Fruit fly (Drosophila melanogaster) whole organism, prepupa: ENCODE results near the gene CG31103.

Experiments used
- CG10631 ChIP-seq: fragments of 200-800 bp; sonication (Bioruptor generic); optimal IDR thresholded peaks from 2 replicates; lab custom pipeline; 2016; ENCODE audit warnings: missing biosample characterization, missing genetic modification characterization
- CG11294 ChIP-seq: fragments of 200-800 bp; sonication (Bioruptor generic); IDR thresholded peaks from 2 replicates; pipeline ENCODE4 v1.3.6; 2022; ENCODE audit warnings: missing biosample characterization, missing genetic modification characterization
- CG11762 ChIP-seq: fragments of 200-800 bp; sonication (Bioruptor generic); optimal IDR thresholded peaks from 3 replicates; lab custom pipeline; 2016; ENCODE audit warnings: missing biosample characterization, missing genetic modification characterization; ENCODE audit not compliant: insufficient read depth
- CG11902 ChIP-seq: fragments of 200-800 bp; sonication (Bioruptor generic); optimal IDR thresholded peaks from 3 replicates; lab custom pipeline; 2016; ENCODE audit warnings: missing biosample characterization, missing genetic modification characterization
- CG15336 ChIP-seq: fragments of 200-800 bp; sonication (Bioruptor generic); IDR thresholded peaks from 2 replicates; pipeline ENCODE4 v1.3.6; 2022; ENCODE audit warnings: missing biosample characterization, missing genetic modification characterization
- CG1621 ChIP-seq: fragments of 200-800 bp; sonication (Bioruptor generic); optimal IDR thresholded peaks from 3 replicates; lab custom pipeline; 2018; ENCODE audit warnings: missing biosample characterization, mild to moderate bottlenecking, missing genetic modification characterization
- CG16779 ChIP-seq: fragments of 200-800 bp; sonication (Bioruptor generic); optimal IDR thresholded peaks from 3 replicates; lab custom pipeline; 2017; ENCODE audit warnings: missing biosample characterization, mild to moderate bottlenecking, missing genetic modification characterization
- CG3032 ChIP-seq: fragments of 200-800 bp; optimal IDR thresholded peaks from 2 replicates; lab custom pipeline; 2019; ENCODE audit warnings: missing biosample characterization, mild to moderate bottlenecking, missing genetic modification characterization, moderate library complexity
- CG31627 ChIP-seq: fragments of 200-800 bp; sonication (Bioruptor generic); optimal IDR thresholded peaks from 3 replicates; lab custom pipeline; 2016; ENCODE audit warnings: missing biosample characterization, missing genetic modification characterization
- CG32006 ChIP-seq: fragments of 200-800 bp; sonication (Bioruptor generic); optimal IDR thresholded peaks from 3 replicates; lab custom pipeline; 2017; ENCODE audit warnings: missing biosample characterization, mild to moderate bottlenecking, missing genetic modification characterization
- CG34406 ChIP-seq: fragments of 200-800 bp; sonication (Bioruptor generic); optimal IDR thresholded peaks from 3 replicates; lab custom pipeline; 2016; ENCODE audit warnings: missing biosample characterization, missing genetic modification characterization
- CG3919 ChIP-seq: fragments of 200-800 bp; sonication (Bioruptor generic); optimal IDR thresholded peaks from 3 replicates; lab custom pipeline; 2016; ENCODE audit warnings: missing biosample characterization, missing genetic modification characterization
- CG6276 ChIP-seq: fragments of 200-800 bp; sonication (Bioruptor generic); optimal IDR thresholded peaks from 2 replicates; lab custom pipeline; 2017; ENCODE audit warnings: missing biosample characterization, mild to moderate bottlenecking, missing genetic modification characterization
- CG6808 ChIP-seq: fragments of 200-800 bp; sonication (Bioruptor generic); optimal IDR thresholded peaks from 3 replicates; lab custom pipeline; 2017; ENCODE audit warnings: missing biosample characterization, missing genetic modification characterization, mild to moderate bottlenecking, moderate library complexity, missing genetic modification reagents
- CG7368 ChIP-seq: fragments of 200-800 bp; sonication (Bioruptor generic); optimal IDR thresholded peaks from 3 replicates; lab custom pipeline; 2016; ENCODE audit warnings: missing biosample characterization, missing genetic modification characterization
- CG8119 ChIP-seq: fragments of 200-800 bp; sonication (Bioruptor generic); IDR thresholded peaks from 3 replicates; pipeline ENCODE4 v1.3.6; 2022; ENCODE audit warnings: missing biosample characterization, missing genetic modification characterization
- CG9139 ChIP-seq: fragments of 200-800 bp; sonication (Bioruptor generic); optimal IDR thresholded peaks from 3 replicates; lab custom pipeline; 2017; ENCODE audit warnings: missing biosample characterization, mild to moderate bottlenecking, missing genetic modification characterization
- Eip78C ChIP-seq: fragments of 200-800 bp; sonication (Bioruptor generic); peaks from one replicate; lab custom pipeline; 2016; ENCODE audit warnings: missing biosample characterization, missing genetic modification characterization
- Eip93F ChIP-seq: fragments of 200-800 bp; sonication (Bioruptor generic); optimal IDR thresholded peaks from 2 replicates; lab custom pipeline; 2016; ENCODE audit warnings: missing biosample characterization, mild to moderate bottlenecking, missing genetic modification characterization
- Ets21C ChIP-seq: fragments of 200-800 bp; sonication (Bioruptor generic); optimal IDR thresholded peaks from 3 replicates; lab custom pipeline; 2016; ENCODE audit warnings: missing biosample characterization, missing genetic modification characterization
- Gug ChIP-seq: fragments of 200-800 bp; sonication (Bioruptor generic); IDR thresholded peaks from 2 replicates; pipeline ENCODE4 v1.3.6; 2022; ENCODE audit warnings: missing biosample characterization, missing genetic modification characterization
- Hr38 ChIP-seq: sonication (Bioruptor generic); optimal IDR thresholded peaks from 2 replicates; lab custom pipeline; 2016; ENCODE audit warnings: missing biosample characterization, missing genetic modification characterization
- Hr39 ChIP-seq: fragments of 200-800 bp; sonication (Bioruptor generic); optimal IDR thresholded peaks from 2 replicates; lab custom pipeline; 2016; ENCODE audit warnings: missing biosample characterization, missing genetic modification characterization
- Met ChIP-seq: fragments of 200-800 bp; sonication (Bioruptor generic); optimal IDR thresholded peaks from 3 replicates; lab custom pipeline; 2016; ENCODE audit warnings: missing biosample characterization, missing genetic modification characterization
- OdsH ChIP-seq: fragments of 200-800 bp; sonication (Bioruptor generic); optimal IDR thresholded peaks from 3 replicates; lab custom pipeline; 2016; ENCODE audit warnings: missing biosample characterization, missing genetic modification characterization
- Smox ChIP-seq: fragments of 200-800 bp; sonication (Bioruptor generic); optimal IDR thresholded peaks from 3 replicates; lab custom pipeline; 2016; ENCODE audit warnings: missing biosample characterization, missing genetic modification characterization
- Sox102F ChIP-seq: fragments of 200-800 bp; sonication (Bioruptor generic); optimal IDR thresholded peaks from 2 replicates; lab custom pipeline; 2016; ENCODE audit warnings: missing biosample characterization, mild to moderate bottlenecking, missing genetic modification characterization
- Sox14 ChIP-seq: fragments of 200-800 bp; sonication (Bioruptor generic); optimal IDR thresholded peaks from 3 replicates; lab custom pipeline; 2016; ENCODE audit warnings: missing biosample characterization, missing genetic modification characterization
- achi ChIP-seq: fragments of 200-800 bp; sonication (Bioruptor generic); optimal IDR thresholded peaks from 3 replicates; lab custom pipeline; 2016; ENCODE audit warnings: missing biosample characterization, missing genetic modification characterization
- acj6 ChIP-seq: fragments of 200-800 bp; sonication (Bioruptor generic); optimal IDR thresholded peaks from 3 replicates; lab custom pipeline; 2016; ENCODE audit warnings: missing biosample characterization, missing genetic modification characterization
- cyc ChIP-seq: fragments of 200-800 bp; sonication (Bioruptor generic); optimal IDR thresholded peaks from 3 replicates; lab custom pipeline; 2016; ENCODE audit warnings: missing biosample characterization, missing genetic modification characterization
- dsx ChIP-seq: fragments of 200-800 bp; optimal IDR thresholded peaks from 3 replicates; lab custom pipeline; 2019; ENCODE audit warnings: missing biosample characterization, mild to moderate bottlenecking, missing genetic modification characterization, moderate library complexity; ENCODE audit not compliant: poor library complexity, severe bottlenecking
- fd59A ChIP-seq: fragments of 200-800 bp; sonication (Bioruptor generic); optimal IDR thresholded peaks from 2 replicates; lab custom pipeline; 2017; ENCODE audit warnings: missing biosample characterization, mild to moderate bottlenecking, missing genetic modification characterization, missing genetic modification reagents
- fd85E ChIP-seq: fragments of 200-800 bp; sonication (Bioruptor generic); optimal IDR thresholded peaks from 3 replicates; lab custom pipeline; 2016; ENCODE audit warnings: missing biosample characterization, missing genetic modification characterization
- fkh ChIP-seq: fragments of 200-800 bp; sonication (Bioruptor generic); optimal IDR thresholded peaks from 3 replicates; lab custom pipeline; 2017; ENCODE audit warnings: missing biosample characterization, mild to moderate bottlenecking, missing genetic modification characterization, moderate library complexity
- net ChIP-seq: fragments of 200-800 bp; sonication (Bioruptor generic); optimal IDR thresholded peaks from 3 replicates; lab custom pipeline; 2016; ENCODE audit warnings: missing biosample characterization, missing genetic modification characterization
- pdm3 ChIP-seq: fragments of 200-800 bp; sonication (Bioruptor generic); optimal IDR thresholded peaks from 3 replicates; lab custom pipeline; 2016; ENCODE audit warnings: missing biosample characterization, missing genetic modification characterization
- salr ChIP-seq, 2 experiments: fragments of 200-800 bp; sonication (Bioruptor generic); optimal IDR thresholded peaks; 3 replicates each; lab custom pipeline; 2016 to 2018; ENCODE audit warnings: missing biosample characterization in 2 of 2, missing genetic modification characterization in 2 of 2, mild to moderate bottlenecking in 1 of 2
- spab ChIP-seq: fragments of 200-800 bp; sonication (Bioruptor generic); optimal IDR thresholded peaks from 2 replicates; lab custom pipeline; 2017; ENCODE audit warnings: missing biosample characterization, mild to moderate bottlenecking, missing genetic modification characterization, missing genetic modification reagents
- ss ChIP-seq, 2 experiments: fragments of 200-800 bp; sonication (Bioruptor generic); optimal IDR thresholded peaks; 2 replicates in 1 of 2; 3 replicates in 1 of 2; lab custom pipeline; 2017 to 2018; ENCODE audit warnings: mild to moderate bottlenecking in 2 of 2, missing biosample characterization in 2 of 2, missing genetic modification characterization in 2 of 2, moderate library complexity in 1 of 2
- topi ChIP-seq: fragments of 200-800 bp; sonication (Bioruptor generic); optimal IDR thresholded peaks from 3 replicates; lab custom pipeline; 2016; ENCODE audit warnings: missing biosample characterization, missing genetic modification characterization

The CG31103 gene

dm6 chr3R:25183484-25184442, 35.4 kb upstream of the CG31103 start, which contains the start of gene dan (continued):
- TF ChIP-seq CG11902 (GFP tag; lab: Kevin White, UChicago) (no peak), spab (GFP tag; lab: Kevin White, UChicago) (peak; percentile 8), CG15336 (GFP tag; lab: Robert Waterston, UW) (no peak), Hr38 (GFP tag; lab: Kevin White, UChicago) (no peak), CG9139 (no peak), acj6 (GFP tag; lab: Kevin White, UChicago) (peak; percentile 41), CG8119 (GFP tag; lab: Robert Waterston, UW) (peak; percentile 35; the same call in 1 of the 3 replicates), CG32006 (GFP tag; lab: Kevin White, UChicago) (peak; percentile 29), CG6276 (GFP tag; lab: Kevin White, UChicago) (no peak), ss (GFP tag; optimal IDR thresholded peaks at IDR 0.05; lab: Kevin White, UChicago) (peak in 1 of 2 experiments; percentile 6)
- TF ChIP-seq, all 60 proteins: peak for 29

- TF ChIP-seq ss (GFP tag; optimal IDR thresholded peaks at IDR 0.05; lab: Kevin White, UChicago) (peak in 1 of 2 experiments; percentile 43), CG11762 (GFP tag; lab: Kevin White, UChicago) (no peak), OdsH (no peak), Sox102F (GFP tag; lab: Kevin White, UChicago) (no peak), pdm3 (GFP tag; lab: Kevin White, UChicago) (no peak), CG6276 (GFP tag; lab: Kevin White, UChicago) (no peak), Eip78C (GFP tag; lab: Kevin White, UChicago) (peak; percentile 38), CG1621 (tag; lab: Kevin White, UChicago) (no peak), fd59A (GFP tag; lab: Kevin White, UChicago) (no peak), net (GFP tag; lab: Kevin White, UChicago) (no peak), Met (GFP tag; lab: Kevin White, UChicago) (no peak), CG10631 (GFP tag; lab: Kevin White, UChicago) (no peak)
Observed at dm6 chr3R:25184540-25184939, 34.6 kb upstream of the CG31103 start.

dm6 chr3R:25188990-25189389, 30.1 kb upstream of the CG31103 start:
- TF ChIP-seq Eip78C (GFP tag; lab: Kevin White, UChicago) (peak; percentile 23), CG6276 (GFP tag; lab: Kevin White, UChicago) (no peak)

dm6 chr3R:25193726-25194204, 25.4 kb upstream of the CG31103 start, which contains the start of gene lobo:
Gene lobo, minus strand, starts transcription at chr3R:25193776.
- TF ChIP-seq CG6808 (GFP tag; lab: Kevin White, UChicago) (no peak), salr (GFP tag; optimal IDR thresholded peaks at IDR 0.05; lab: Kevin White, UChicago) (no peak), fd85E (GFP tag; lab: Kevin White, UChicago) (no peak), pdm3 (GFP tag; lab: Kevin White, UChicago) (peak; percentile 20), spab (GFP tag; lab: Kevin White, UChicago) (no peak), Hr39 (GFP tag; lab: Kevin White, UChicago) (peak; percentile 34), CG3032 (tag; lab: Kevin White, UChicago) (peak; percentile 33), Eip93F (GFP tag; lab: Kevin White, UChicago) (no peak), fkh (GFP tag; lab: Kevin White, UChicago) (no peak), Smox (GFP tag; lab: Kevin White, UChicago) (peak; percentile 3), topi (GFP tag; lab: Kevin White, UChicago) (no peak), net (GFP tag; lab: Kevin White, UChicago) (no peak), CG31627 (GFP tag; lab: Kevin White, UChicago) (peak; percentile 15), dsx (no peak), Gug (GFP tag; lab: Robert Waterston, UW) (no peak), fd59A (GFP tag; lab: Kevin White, UChicago) (no peak), CG6276 (GFP tag; lab: Kevin White, UChicago) (no peak), Eip78C (GFP tag; lab: Kevin White, UChicago) (peak; percentile 54), CG3919 (GFP tag; lab: Kevin White, UChicago) (no peak), achi (GFP tag; lab: Kevin White, UChicago) (no peak), CG11294 (GFP tag; lab: Robert Waterston, UW) (no peak), Met (GFP tag; lab: Kevin White, UChicago) (peak; percentile 35), CG1621 (tag; lab: Kevin White, UChicago) (no peak), Ets21C (no peak), CG16779 (tag; lab: Kevin White, UChicago) (no peak), CG7368 (no peak), CG34406 (GFP tag; lab: Kevin White, UChicago) (no peak), Sox14 (GFP tag; lab: Kevin White, UChicago) (no peak), cyc (GFP tag; lab: Kevin White, UChicago) (peak; percentile 6), CG11902 (GFP tag; lab: Kevin White, UChicago) (no peak)
